Worm (Caenorhabditis elegans) whole organism, L3 larva: ENCODE data around the gene srd-40.

ENCODE experiments used
- R02D3.7 ChIP-seq: fragments of 150-350 bp; optimal IDR thresholded peaks from 2 replicates; lab custom pipeline; 2014; ENCODE audit warnings: missing biosample characterization, missing genetic modification characterization
- ZK546.5 ChIP-seq: sonication (generic microtip); optimal IDR thresholded peaks from 2 replicates; lab custom pipeline; 2017; ENCODE audit warnings: missing biosample characterization, missing genetic modification characterization
- ama-1 ChIP-seq: fragments of 150-350 bp; optimal IDR thresholded peaks from 2 replicates; lab custom pipeline; 2018
- ceh-28 ChIP-seq: fragments of 150-350 bp; optimal IDR thresholded peaks from 2 replicates; lab custom pipeline; 2014; ENCODE audit warnings: missing biosample characterization, missing genetic modification reagents, missing genetic modification characterization
- ceh-9 ChIP-seq: sonication (generic microtip); optimal IDR thresholded peaks from 2 replicates; lab custom pipeline; 2018; ENCODE audit warnings: missing biosample characterization, missing genetic modification characterization
- daf-12 ChIP-seq: fragments of 150-350 bp; optimal IDR thresholded peaks from 2 replicates; lab custom pipeline; 2014; ENCODE audit warnings: missing biosample characterization, missing genetic modification reagents, missing genetic modification characterization
- egl-27 ChIP-seq: sonication (generic microtip); optimal IDR thresholded peaks from 4 replicates; lab custom pipeline; 2017; ENCODE audit warnings: missing biosample characterization, missing genetic modification reagents, missing genetic modification characterization
- egl-5 ChIP-seq: fragments of 150-350 bp; optimal IDR thresholded peaks from 2 replicates; lab custom pipeline; 2017; ENCODE audit warnings: missing biosample characterization, missing genetic modification reagents, missing genetic modification characterization, inconsistent platforms
- elt-2 ChIP-seq: sonication (generic microtip); optimal IDR thresholded peaks from 2 replicates; lab custom pipeline; 2016; ENCODE audit warnings: missing genetic modification reagents, mild to moderate bottlenecking, missing genetic modification characterization, missing compliant biosample characterization
- elt-3 ChIP-seq, 3 experiments: fragments of 150-350 bp in 1 of 3; sonication (generic microtip) in 2 of 3; optimal IDR thresholded peaks; 2 replicates in 2 of 3; 4 replicates in 1 of 3; lab custom pipeline; 2014 to 2017; ENCODE audit warnings: missing biosample characterization in 3 of 3, missing genetic modification characterization in 3 of 3
- eor-1 ChIP-seq, 2 experiments: fragments of 150-350 bp; optimal IDR thresholded peaks; 2 replicates each; lab custom pipeline; 2014 to 2018; ENCODE audit warnings: missing biosample characterization in 2 of 2, missing genetic modification characterization in 2 of 2
- fkh-10 ChIP-seq: sonication (generic microtip); optimal IDR thresholded peaks from 2 replicates; lab custom pipeline; 2017; ENCODE audit warnings: missing biosample characterization, missing genetic modification reagents, missing genetic modification characterization
- fkh-2 ChIP-seq: fragments of 150-350 bp; optimal IDR thresholded peaks from 2 replicates; lab custom pipeline; 2014; ENCODE audit warnings: missing biosample characterization, missing genetic modification reagents, missing genetic modification characterization
- hmg-11 ChIP-seq: sonication (generic microtip); optimal IDR thresholded peaks from 2 replicates; lab custom pipeline; 2016; ENCODE audit warnings: missing genetic modification characterization, missing compliant biosample characterization
- jun-1 ChIP-seq: fragments of 150-350 bp; optimal IDR thresholded peaks from 2 replicates; lab custom pipeline; 2014; ENCODE audit warnings: missing biosample characterization, missing genetic modification reagents, missing genetic modification characterization
- lin-15B ChIP-seq: fragments of 150-350 bp; optimal IDR thresholded peaks from 2 replicates; lab custom pipeline; 2014; ENCODE audit warnings: missing biosample characterization, missing genetic modification characterization
- lin-39 ChIP-seq: fragments of 150-350 bp; optimal IDR thresholded peaks from 2 replicates; lab custom pipeline; 2018; ENCODE audit warnings: missing biosample characterization, missing genetic modification reagents, missing genetic modification characterization
- lsy-12 ChIP-seq: sonication (generic microtip); optimal IDR thresholded peaks from 2 replicates; lab custom pipeline; 2016; ENCODE audit warnings: mild to moderate bottlenecking, missing genetic modification characterization, missing compliant biosample characterization
- mdl-1 ChIP-seq: fragments of 150-350 bp; optimal IDR thresholded peaks from 2 replicates; lab custom pipeline; 2014; ENCODE audit warnings: missing biosample characterization, missing genetic modification characterization
- mml-1 ChIP-seq: fragments of 150-350 bp; sonication (generic microtip); optimal IDR thresholded peaks from 3 replicates; lab custom pipeline; 2014; ENCODE audit warnings: missing biosample characterization, missing genetic modification characterization
- nfya-1 ChIP-seq: sonication (generic microtip); optimal IDR thresholded peaks from 2 replicates; lab custom pipeline; 2017; ENCODE audit warnings: missing genetic modification characterization, mild to moderate bottlenecking, missing compliant biosample characterization, antibody characterized with exemption, moderate library complexity; ENCODE audit not compliant: insufficient read depth
- nhr-11 ChIP-seq: fragments of 150-350 bp; optimal IDR thresholded peaks from 2 replicates; lab custom pipeline; 2014; ENCODE audit warnings: missing biosample characterization, missing genetic modification characterization
- nhr-12 ChIP-seq: fragments of 150-350 bp; optimal IDR thresholded peaks from 2 replicates; lab custom pipeline; 2014; ENCODE audit warnings: missing biosample characterization, missing genetic modification characterization
- nhr-23 ChIP-seq: fragments of 150-350 bp; optimal IDR thresholded peaks from 2 replicates; lab custom pipeline; 2014; ENCODE audit warnings: missing biosample characterization, missing genetic modification reagents, missing genetic modification characterization
- nhr-237 ChIP-seq: fragments of 150-350 bp; optimal IDR thresholded peaks from 2 replicates; lab custom pipeline; 2014; ENCODE audit warnings: missing biosample characterization, missing genetic modification characterization
- nhr-25 ChIP-seq: sonication (generic microtip); optimal IDR thresholded peaks from 2 replicates; lab custom pipeline; 2017; ENCODE audit warnings: missing biosample characterization, missing genetic modification characterization
- nhr-28 ChIP-seq: fragments of 150-350 bp; optimal IDR thresholded peaks from 2 replicates; lab custom pipeline; 2014; ENCODE audit warnings: missing biosample characterization, missing genetic modification characterization
- nhr-67 ChIP-seq: fragments of 150-350 bp; optimal IDR thresholded peaks from 2 replicates; lab custom pipeline; 2014; ENCODE audit warnings: missing biosample characterization, missing genetic modification characterization
- nhr-77 ChIP-seq: fragments of 150-350 bp; optimal IDR thresholded peaks from 2 replicates; lab custom pipeline; 2014; ENCODE audit warnings: missing biosample characterization, missing genetic modification characterization
- pha-4 ChIP-seq: fragments of 150-350 bp; optimal IDR thresholded peaks from 2 replicates; lab custom pipeline; 2014; ENCODE audit warnings: missing biosample characterization, missing genetic modification reagents, missing genetic modification characterization
- pqm-1 ChIP-seq: fragments of 150-350 bp; optimal IDR thresholded peaks from 2 replicates; lab custom pipeline; 2017; ENCODE audit warnings: missing biosample characterization, missing genetic modification characterization, inconsistent platforms
- skn-1 ChIP-seq: fragments of 150-350 bp; optimal IDR thresholded peaks from 2 replicates; lab custom pipeline; 2014; ENCODE audit warnings: missing biosample characterization, missing genetic modification characterization
- tbx-2 ChIP-seq: sonication (generic microtip); optimal IDR thresholded peaks from 2 replicates; lab custom pipeline; 2016; ENCODE audit warnings: mild to moderate bottlenecking, missing genetic modification characterization, missing compliant biosample characterization
- unc-39 ChIP-seq: sonication (generic microtip); optimal IDR thresholded peaks from 4 replicates; lab custom pipeline; 2017; ENCODE audit warnings: missing biosample characterization, missing genetic modification characterization
- unc-62 ChIP-seq: fragments of 150-350 bp; sonication (generic microtip); optimal IDR thresholded peaks from 4 replicates; lab custom pipeline; 2014; ENCODE audit warnings: missing biosample characterization, missing genetic modification reagents, missing genetic modification characterization
- ztf-11 ChIP-seq: fragments of 150-350 bp; optimal IDR thresholded peaks from 2 replicates; lab custom pipeline; 2014; ENCODE audit warnings: missing biosample characterization, missing genetic modification characterization
- ztf-4 ChIP-seq: fragments of 150-350 bp; optimal IDR thresholded peaks from 2 replicates; lab custom pipeline; 2014; ENCODE audit warnings: missing biosample characterization, missing genetic modification characterization

The srd-40 gene

ce11 chrX:12285496-12285895 is 38.0 kb upstream of the srd-40 start, which contains the start of gene lips-2:
Gene lips-2 (plus strand): TSS chrX:12285796.
- TF ChIP-seq ceh-9 (tag; lab: Kevin White, UChicago) (no peak), ztf-4 (tag; lab: Kevin White, UChicago) (no peak), nhr-237 (tag; lab: Kevin White, UChicago) (no peak), lin-15B (tag; lab: Kevin White, UChicago) (no peak), ceh-28 (no peak), unc-62 (GFP tag; lab: Kevin White, UChicago) (no peak), nhr-12 (no peak), nhr-77 (tag; lab: Kevin White, UChicago) (no peak), ZK546.5 (no peak)
- TF ChIP-seq, all 47 proteins: peak for 0

DNA sequence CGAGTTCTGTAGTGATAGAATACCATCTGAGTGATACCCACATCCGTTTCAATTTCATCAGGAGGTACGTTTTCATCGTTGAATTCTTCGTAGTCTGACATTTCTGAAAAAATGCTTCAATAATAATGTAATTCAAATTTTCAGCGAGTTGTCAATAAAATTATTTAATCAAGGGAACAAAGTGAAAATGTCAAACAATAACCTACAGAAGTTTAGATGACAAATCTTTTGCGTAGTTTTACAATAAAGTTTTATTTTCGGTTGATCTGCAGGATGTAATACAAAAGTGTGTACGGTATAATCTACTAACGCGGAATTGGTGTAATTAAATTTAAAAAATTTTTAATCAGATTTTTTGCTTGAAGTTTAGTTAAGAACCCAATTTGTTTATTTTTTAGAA is 35.3 kb upstream of the srd-40 start, which contains the start of gene C04B4.5:
TSS of gene C04B4.5 (minus strand) at position 101 of the 400 bp plus-strand sequence.
- TF ChIP-seq ZK546.5: no peak
- no peak for TF ChIP-seq egl-27

DNA sequence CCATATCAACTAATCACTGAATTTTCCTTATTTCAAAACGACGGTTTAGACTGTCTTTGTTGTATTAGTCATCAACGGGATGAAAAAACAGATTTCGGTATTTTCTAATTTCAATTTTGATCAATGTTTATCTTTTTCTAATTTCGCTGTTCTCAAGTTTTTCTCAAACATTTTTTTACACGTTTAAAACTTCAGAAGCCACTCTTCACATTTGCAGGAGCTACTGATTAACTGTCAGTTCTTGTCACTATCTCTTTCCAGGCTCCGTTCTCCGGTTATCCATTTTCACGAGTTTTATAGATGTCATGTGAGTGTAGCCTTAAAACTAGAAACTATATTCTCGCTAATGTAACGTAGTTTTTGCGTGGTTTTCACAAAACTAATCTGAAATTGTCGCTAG is 33.0 kb upstream of the srd-40 start, which contains the start of gene C04B4.4:
TSS of gene C04B4.4 (plus strand) at position 301 of the 400 bp plus-strand sequence.
- TF ChIP-seq ceh-9 (tag; lab: Kevin White, UChicago) (no peak), mdl-1 (tag; lab: Kevin White, UChicago) (no peak), daf-12 (tag; lab: Kevin White, UChicago) (no peak), elt-2 (no peak), ama-1 (lab: Kevin White, UChicago) (no peak), nhr-23 (tag; lab: Kevin White, UChicago) (no peak), hmg-11 (tag; lab: Kevin White, UChicago) (no peak), nhr-67 (tag; lab: Kevin White, UChicago) (no peak), unc-39 (tag; lab: Kevin White, UChicago) (no peak), nhr-28 (tag; lab: Kevin White, UChicago) (no peak), nhr-77 (tag; lab: Kevin White, UChicago) (no peak), lin-39 (tag; lab: Kevin White, UChicago) (no peak), pha-4 (no peak), eor-1 (tag; optimal IDR thresholded peaks at IDR 0.05; lab: Kevin White, UChicago) (no peak)
- TF ChIP-seq, all 47 proteins: peak for 0

DNA sequence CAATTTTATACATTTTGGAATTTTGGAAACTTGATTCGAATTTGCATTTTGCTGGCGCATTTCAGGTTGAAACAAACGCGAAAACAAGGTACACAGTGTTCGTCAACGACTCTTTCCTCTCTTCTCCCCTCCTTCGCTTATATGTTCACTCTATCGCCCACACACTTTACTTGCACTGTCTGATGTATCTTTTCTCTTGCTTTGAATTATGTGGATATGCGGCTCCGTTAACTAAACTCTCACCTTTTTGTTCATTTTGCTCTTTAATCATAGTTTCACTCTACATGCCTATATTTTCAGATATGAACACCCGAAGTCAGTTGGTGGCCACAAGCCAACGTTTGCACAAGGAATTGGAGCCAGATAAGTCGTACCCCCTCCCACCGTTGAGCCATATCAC is 29.3 kb upstream of the srd-40 start, which contains the start of gene W06D11.1:
TSS of gene W06D11.1 (plus strand) at position 301 of the 400 bp plus-strand sequence.
- TF ChIP-seq daf-12 (tag; lab: Kevin White, UChicago): no peak
- TF ChIP-seq, all 47 proteins: peak for 0

- TF ChIP-seq lsy-12 (tag; lab: Kevin White, UChicago) (no peak), elt-2 (no peak), fkh-10 (GFP tag; lab: Kevin White, UChicago) (no peak), hmg-11 (tag; lab: Kevin White, UChicago) (no peak), jun-1 (tag; lab: Kevin White, UChicago) (no peak), nhr-12 (no peak), pqm-1 (tag; lab: Kevin White, UChicago) (no peak), nhr-237 (tag; lab: Kevin White, UChicago) (no peak), ceh-9 (tag; lab: Kevin White, UChicago) (no peak), pha-4 (no peak), nfya-1 (tag; lab: Kevin White, UChicago) (no peak), fkh-2 (tag; lab: Kevin White, UChicago) (no peak), nhr-25 (no peak)
- TF ChIP-seq, all 47 proteins: peak for 0
Measured at ce11 chrX:12296392-12296791, 27.1 kb upstream of the srd-40 start, which contains the start of gene W06D11.2. Gene W06D11.2 (minus strand): TSS chrX:12296730.

- TF ChIP-seq ceh-9 (tag; lab: Kevin White, UChicago): no peak
- no peak for TF ChIP-seq skn-1 (tag; lab: Kevin White, UChicago)
- TF ChIP-seq lin-15B (tag; lab: Kevin White, UChicago): no peak
- TF ChIP-seq eor-1 (tag; optimal IDR thresholded peaks at IDR 0.05; lab: Kevin White, UChicago): no peak
- TF ChIP-seq egl-5 (tag; lab: Kevin White, UChicago): no peak
- TF ChIP-seq ztf-4 (tag; lab: Kevin White, UChicago): no peak
- TF ChIP-seq pqm-1 (tag; lab: Kevin White, UChicago): no peak
- TF ChIP-seq mml-1: no peak
- no peak for TF ChIP-seq nhr-11 (tag; lab: Kevin White, UChicago)
- TF ChIP-seq ztf-11 (tag; lab: Kevin White, UChicago): no peak
- no peak for TF ChIP-seq tbx-2
- TF ChIP-seq R02D3.7 (tag; lab: Kevin White, UChicago): no peak
- TF ChIP-seq lin-39 (tag; lab: Kevin White, UChicago): no peak
- no peak for TF ChIP-seq jun-1 (tag; lab: Kevin White, UChicago)
- no peak for TF ChIP-seq elt-3 (tag; optimal IDR thresholded peaks at IDR 0.05; lab: Kevin White, UChicago)
Measured at ce11 chrX:12298324-12298723, 25.2 kb upstream of the srd-40 start, which contains the start of gene W06D11.3. Gene W06D11.3 (plus strand): TSS chrX:12298683.
